Fruit fly (Drosophila melanogaster) S2 (cell line): Measurements from ENCODE around the gene CG7953.

Experiments
- CG8478 ChIP-seq: fragments of >200 bp; optimal IDR thresholded peaks from 2 replicates; lab custom pipeline; 2018
- CTCF ChIP-seq, 2 experiments: fragments of >200 bp; optimal IDR thresholded peaks; 2 replicates each; lab custom pipeline; 2018

dm6 chr2L:13829540-13829939 is 18.2 kb upstream of the CG7953 start, which contains the start of the genes Arpc1 and Orc5:
- TF ChIP-seq CG8478 (lab: Kevin White, UChicago) (no peak), CTCF (optimal IDR thresholded peaks at IDR 0.05; lab: Kevin White, UChicago) (peak in 1 of 2 experiments; percentile 8)
